Fruit fly (Drosophila melanogaster) whole organism, wandering third instar larva: Measurements from ENCODE around the gene CG12106.

Source experiments
- Abd-B ChIP-seq: fragments of >200 bp; optimal IDR thresholded peaks from 2 replicates; lab custom pipeline; 2017; ENCODE audit warnings: missing biosample characterization, missing genetic modification characterization
- Dfd ChIP-seq: fragments of >200 bp; optimal IDR thresholded peaks from 2 replicates; lab custom pipeline; 2017; ENCODE audit warnings: missing biosample characterization, missing genetic modification characterization
- Hnf4 ChIP-seq: fragments of 200-800 bp; sonication (Bioruptor generic); optimal IDR thresholded peaks from 2 replicates; lab custom pipeline; 2016; ENCODE audit warnings: missing biosample characterization, mild to moderate bottlenecking, missing genetic modification characterization
- Jra ChIP-seq: sonication (Bioruptor generic); optimal IDR thresholded peaks from 2 replicates; lab custom pipeline; 2016; ENCODE audit warnings: missing biosample characterization, missing genetic modification characterization
- Myc ChIP-seq: fragments of >200 bp; optimal IDR thresholded peaks from 2 replicates; lab custom pipeline; 2017
- N ChIP-seq: fragments of >200 bp; optimal IDR thresholded peaks from 2 replicates; lab custom pipeline; 2018; ENCODE audit warnings: missing biosample characterization, missing external identifiers, missing genetic modification characterization
- OdsH ChIP-seq: fragments of 200-800 bp; sonication (Bioruptor generic); optimal IDR thresholded peaks from 2 replicates; lab custom pipeline; 2016; ENCODE audit warnings: missing biosample characterization, mild to moderate bottlenecking, missing genetic modification characterization
- Rel ChIP-seq, 2 experiments: fragments of 200-800 bp; sonication (Bioruptor generic) in 1 of 2; optimal IDR thresholded peaks; 2 replicates in 1 of 2; 3 replicates in 1 of 2; lab custom pipeline; 2016 to 2019; ENCODE audit warnings: mild to moderate bottlenecking in 2 of 2, missing biosample characterization in 2 of 2, missing genetic modification characterization in 2 of 2, moderate library complexity in 1 of 2
- fru ChIP-seq: fragments of 200-800 bp; sonication (Bioruptor generic); optimal IDR thresholded peaks from 3 replicates; lab custom pipeline; 2016; ENCODE audit warnings: missing biosample characterization, mild to moderate bottlenecking, missing genetic modification characterization
- h ChIP-seq: fragments of 200-800 bp; sonication (Bioruptor generic); optimal IDR thresholded peaks from 3 replicates; lab custom pipeline; 2016; ENCODE audit warnings: missing biosample characterization, mild to moderate bottlenecking, missing genetic modification characterization
- tai ChIP-seq: sonication (Bioruptor generic); optimal IDR thresholded peaks from 2 replicates; lab custom pipeline; 2016; ENCODE audit warnings: missing biosample characterization, missing genetic modification characterization
- usp ChIP-seq: fragments of >200 bp; optimal IDR thresholded peaks from 2 replicates; lab custom pipeline; 2017; ENCODE audit warnings: missing biosample characterization, missing genetic modification characterization
- woc ChIP-seq: sonication (Bioruptor generic); optimal IDR thresholded peaks from 2 replicates; lab custom pipeline; 2016; ENCODE audit warnings: missing biosample characterization, mild to moderate bottlenecking, missing genetic modification characterization

dm6 chrX:9191357-9191756 lies 2.3 kb upstream of the CG12106 start, which contains the start of gene CG12057:
- TF ChIP-seq tai (GFP tag; lab: Kevin White, UChicago) (no peak), h (GFP tag; lab: Kevin White, UChicago) (no peak), Dfd (GFP tag; lab: Kevin White, UChicago) (no peak), Jra (no peak), woc (GFP tag; lab: Kevin White, UChicago) (no peak), fru (GFP tag; lab: Kevin White, UChicago) (no peak), Hnf4 (GFP tag; lab: Kevin White, UChicago) (no peak), Myc (lab: Kevin White, UChicago) (no peak), N (GFP tag; lab: Kevin White, UChicago) (no peak), OdsH (GFP tag; lab: Kevin White, UChicago) (no peak), usp (GFP tag; lab: Kevin White, UChicago) (no peak), Abd-B (no peak), Rel (GFP tag; optimal IDR thresholded peaks at IDR 0.05; lab: Kevin White, UChicago) (no peak), Rel (tag; optimal IDR thresholded peaks at IDR 0.05; lab: Kevin White, UChicago) (no peak)
